Fruit fly (Drosophila melanogaster) whole organism, pupa: ENCODE data around the gene ND-20L.

Source experiments
- CG10348 ChIP-seq: fragments of 200-800 bp; sonication (Bioruptor generic); IDR thresholded peaks from 2 replicates; pipeline ENCODE4 v1.3.6; 2022; ENCODE audit warnings: missing biosample characterization, missing genetic modification characterization
- CG12605 ChIP-seq: fragments of 200-800 bp; sonication (Bioruptor generic); IDR thresholded peaks from 2 replicates; pipeline ENCODE4 v1.3.6; 2022; ENCODE audit warnings: missing biosample characterization, missing genetic modification characterization
- CG13204 ChIP-seq: fragments of 200-800 bp; sonication (Bioruptor generic); optimal IDR thresholded peaks from 2 replicates; lab custom pipeline; 2018; ENCODE audit warnings: missing biosample characterization, mild to moderate bottlenecking, missing genetic modification characterization, moderate library complexity
- CG14655 ChIP-seq: fragments of 200-800 bp; sonication (Bioruptor generic); optimal IDR thresholded peaks from 3 replicates; lab custom pipeline; 2017; ENCODE audit warnings: mild to moderate bottlenecking, missing biosample characterization, missing genetic modification reagents, missing genetic modification characterization
- CG15710 ChIP-seq: fragments of 200-800 bp; sonication (Bioruptor generic); optimal IDR thresholded peaks from 2 replicates; lab custom pipeline; 2018; ENCODE audit warnings: missing biosample characterization, mild to moderate bottlenecking, missing genetic modification characterization, moderate library complexity
- CG17806 ChIP-seq: fragments of 200-800 bp; sonication (Bioruptor generic); optimal IDR thresholded peaks from 2 replicates; lab custom pipeline; 2018; ENCODE audit warnings: missing biosample characterization, mild to moderate bottlenecking, missing genetic modification characterization, moderate library complexity
- CG32121 ChIP-seq: fragments of 200-800 bp; sonication (Bioruptor generic); IDR thresholded peaks from 2 replicates; pipeline ENCODE4 v1.3.6; 2022; ENCODE audit warnings: missing biosample characterization, missing genetic modification characterization
- CG34367 ChIP-seq: fragments of 200-800 bp; sonication (Bioruptor generic); optimal IDR thresholded peaks from 2 replicates; lab custom pipeline; 2018; ENCODE audit warnings: missing biosample characterization, mild to moderate bottlenecking, missing genetic modification characterization
- CG4496 ChIP-seq: fragments of 200-800 bp; sonication (Bioruptor generic); IDR thresholded peaks from 3 replicates; pipeline ENCODE4 v1.3.6; 2022; ENCODE audit warnings: missing biosample characterization, missing genetic modification characterization
- CG8159 ChIP-seq: fragments of 200-800 bp; sonication (Bioruptor generic); optimal IDR thresholded peaks from 3 replicates; lab custom pipeline; 2018; ENCODE audit warnings: missing biosample characterization, mild to moderate bottlenecking, missing genetic modification characterization, moderate library complexity
- CG8301 ChIP-seq: fragments of 200-800 bp; sonication (Bioruptor generic); optimal IDR thresholded peaks from 2 replicates; lab custom pipeline; 2018; ENCODE audit warnings: missing biosample characterization, mild to moderate bottlenecking, missing genetic modification characterization
- CG9948 ChIP-seq: fragments of 200-800 bp; sonication (Bioruptor generic); optimal IDR thresholded peaks from 2 replicates; lab custom pipeline; 2018; ENCODE audit warnings: missing biosample characterization, mild to moderate bottlenecking, missing genetic modification characterization, moderate library complexity
- D1 ChIP-seq: fragments of 200-800 bp; sonication (Bioruptor generic); optimal IDR thresholded peaks from 2 replicates; lab custom pipeline; 2018; ENCODE audit warnings: missing biosample characterization, mild to moderate bottlenecking, missing genetic modification characterization, moderate library complexity
- EcR ChIP-seq: fragments of 200-800 bp; sonication (Bioruptor generic); optimal IDR thresholded peaks from 3 replicates; lab custom pipeline; 2019; ENCODE audit warnings: missing biosample characterization, missing genetic modification characterization, mild to moderate bottlenecking, moderate library complexity, missing genetic modification reagents
- Ets98B ChIP-seq: fragments of 200-800 bp; sonication (Bioruptor generic); IDR thresholded peaks from 2 replicates; pipeline ENCODE4 v1.3.6; 2022; ENCODE audit warnings: missing biosample characterization, missing genetic modification characterization
- Pif1A ChIP-seq: fragments of 200-800 bp; sonication (Bioruptor generic); optimal IDR thresholded peaks from 3 replicates; lab custom pipeline; 2016; ENCODE audit warnings: missing biosample characterization, missing genetic modification characterization
- Pif1B ChIP-seq: fragments of 200-800 bp; sonication (Bioruptor generic); optimal IDR thresholded peaks from 3 replicates; lab custom pipeline; 2016; ENCODE audit warnings: missing biosample characterization, missing genetic modification characterization
- Snoo ChIP-seq: fragments of 200-800 bp; sonication (Bioruptor generic); optimal IDR thresholded peaks from 3 replicates; lab custom pipeline; 2017; ENCODE audit warnings: missing biosample characterization, mild to moderate bottlenecking, missing genetic modification characterization, inconsistent platforms
- fd96Ca ChIP-seq: fragments of 200-800 bp; sonication (Bioruptor generic); IDR thresholded peaks from 3 replicates; pipeline ENCODE4 v1.3.6; 2022; ENCODE audit warnings: missing biosample characterization, missing genetic modification characterization
- gl ChIP-seq: fragments of 200-800 bp; sonication (Bioruptor generic); optimal IDR thresholded peaks from 2 replicates; lab custom pipeline; 2018; ENCODE audit warnings: missing biosample characterization, mild to moderate bottlenecking, missing genetic modification characterization
- rn ChIP-seq: fragments of 200-800 bp; sonication (Bioruptor generic); IDR thresholded peaks from 2 replicates; pipeline ENCODE4 v1.3.6; 2022; ENCODE audit warnings: missing biosample characterization, missing genetic modification characterization

ND-20L gene

DNA sequence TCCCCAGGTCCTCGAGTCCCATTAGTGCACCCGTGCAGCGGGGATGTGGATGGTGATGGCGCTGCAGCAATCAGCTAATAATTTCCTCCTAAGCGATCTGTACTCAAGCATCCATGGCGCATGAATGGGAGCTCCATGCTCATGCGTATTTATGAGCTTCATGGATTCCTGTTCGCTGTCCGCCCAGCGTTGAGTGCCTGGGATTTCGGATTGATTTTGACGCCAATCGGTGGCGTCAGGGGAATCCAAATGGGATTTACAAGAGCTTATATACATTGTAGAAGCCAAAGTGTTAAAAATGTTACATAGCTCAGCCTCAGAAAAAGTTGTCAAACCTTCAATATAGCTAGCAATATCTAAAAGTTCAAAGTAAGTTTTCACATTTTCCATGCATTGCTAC, at the start of gene ND-20L:
TSS of gene ND-20L (plus strand) at position 301 of the 400 bp plus-strand sequence.
- TF ChIP-seq CG12605 = no peak
- no peak for TF ChIP-seq CG15710
- no peak for TF ChIP-seq CG17806 (tag; lab: Kevin White, UChicago)
- no peak for TF ChIP-seq Pif1B
- TF ChIP-seq CG10348 (GFP tag; lab: Robert Waterston, UW) = no peak
- no peak for TF ChIP-seq CG14655 (GFP tag; lab: Kevin White, UChicago)
- no peak for TF ChIP-seq CG9948 (tag; lab: Kevin White, UChicago)
- no peak for TF ChIP-seq gl
- TF ChIP-seq, all 21 proteins: peak for 0

DNA sequence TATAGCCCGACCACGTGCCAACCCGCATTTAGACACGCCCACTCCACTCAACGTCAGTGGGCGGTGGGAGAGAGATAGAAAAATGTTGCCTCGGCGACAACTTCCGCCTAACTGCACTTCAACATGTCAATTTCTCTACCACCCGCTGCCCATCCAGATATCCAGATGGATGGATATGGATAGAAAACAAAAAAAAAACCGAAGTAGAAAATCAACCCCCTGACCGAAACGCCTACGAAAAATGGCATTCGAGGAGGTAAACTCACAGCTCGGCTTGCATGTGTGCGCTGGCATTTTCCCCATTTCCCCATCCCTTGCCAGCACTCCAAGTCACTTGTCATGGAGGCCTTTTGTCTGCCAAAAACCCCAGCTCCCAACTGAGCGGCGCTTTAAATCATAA, 48.8 kb upstream of the ND-20L start:
- TF ChIP-seq Ets98B (GFP tag; lab: Robert Waterston, UW) = no peak
- TF ChIP-seq CG15710 = no peak
- no peak for TF ChIP-seq CG4496 (GFP tag; lab: Robert Waterston, UW)
- TF ChIP-seq Pif1B = no peak
- TF ChIP-seq D1 (tag; lab: Kevin White, UChicago) = no peak
- TF ChIP-seq EcR (GFP tag; lab: Kevin White, UChicago) = no peak
- TF ChIP-seq CG8159 (tag; lab: Kevin White, UChicago) = no peak
- no peak for TF ChIP-seq CG34367 (tag; lab: Kevin White, UChicago)
- no peak for TF ChIP-seq CG13204 (GFP tag; lab: Kevin White, UChicago)
- no peak for TF ChIP-seq CG10348 (GFP tag; lab: Robert Waterston, UW)
- no peak for TF ChIP-seq gl
- no peak for TF ChIP-seq fd96Ca

dm6 chr3R:29470122-29470521, 45.4 kb upstream of the ND-20L start:
- no peak for TF ChIP-seq CG17806 (tag; lab: Kevin White, UChicago)
- no peak for TF ChIP-seq CG8301 (tag; lab: Kevin White, UChicago)
- no peak for TF ChIP-seq Pif1A (GFP tag; lab: Kevin White, UChicago)
- TF ChIP-seq CG14655 (GFP tag; lab: Kevin White, UChicago) = no peak
- no peak for TF ChIP-seq Pif1B
- TF ChIP-seq CG13204 (GFP tag; lab: Kevin White, UChicago) = no peak
- no peak for TF ChIP-seq gl

dm6 chr3R:29478952-29479538, 36.5 kb upstream of the ND-20L start:
- TF ChIP-seq CG12605 (peak; percentile 74), CG15710 (peak; percentile 45), EcR (GFP tag; lab: Kevin White, UChicago) (peak; percentile 54), rn (GFP tag; lab: Robert Waterston, UW) (peak; percentile 35; the same call in 1 of the 2 replicates), gl (peak; percentile 10), CG17806 (tag; lab: Kevin White, UChicago) (peak; percentile 12), Pif1A (GFP tag; lab: Kevin White, UChicago) (peak; percentile 32), fd96Ca (peak; percentile 61; the same call in 1 of the 3 replicates), CG14655 (GFP tag; lab: Kevin White, UChicago) (no peak), CG8301 (tag; lab: Kevin White, UChicago) (no peak), Ets98B (GFP tag; lab: Robert Waterston, UW) (peak; percentile 57), CG13204 (GFP tag; lab: Kevin White, UChicago) (no peak), CG8159 (tag; lab: Kevin White, UChicago) (peak; percentile 54), D1 (tag; lab: Kevin White, UChicago) (no peak), CG34367 (tag; lab: Kevin White, UChicago) (no peak), Pif1B (peak; percentile 27), Snoo (tag; lab: Kevin White, UChicago) (peak; percentile 60), CG4496 (GFP tag; lab: Robert Waterston, UW) (peak; percentile 47)

- TF ChIP-seq CG13204 (GFP tag; lab: Kevin White, UChicago) (no peak), CG17806 (tag; lab: Kevin White, UChicago) (no peak), EcR (GFP tag; lab: Kevin White, UChicago) (no peak), fd96Ca (no peak), Pif1B (no peak)
Measured at dm6 chr3R:29479922-29480321, 35.6 kb upstream of the ND-20L start.

DNA sequence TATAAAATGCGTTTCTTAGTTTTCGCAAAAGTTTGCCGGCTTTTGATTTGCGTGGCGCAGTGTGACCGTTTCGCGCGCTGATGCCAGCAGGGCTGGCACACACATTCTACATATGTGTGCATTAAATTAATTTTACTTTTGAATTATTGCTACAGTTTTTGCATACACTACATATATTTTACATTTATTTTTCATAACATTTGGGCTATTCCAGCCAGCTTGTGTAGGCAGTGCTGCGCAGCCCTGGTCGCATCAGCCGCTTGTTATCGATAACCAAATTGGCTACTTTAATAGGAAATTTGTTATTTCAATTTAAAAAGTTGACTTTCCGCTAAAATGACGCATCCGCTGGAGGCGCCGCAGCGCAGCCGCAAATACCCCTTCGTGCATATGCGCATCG, 26.3 kb upstream of the ND-20L start, which contains the start of the genes CG2321 and CG2006:
TSS of gene CG2321 (minus strand) at position 57 of the 400 bp plus-strand sequence.
TSS of gene CG2006 (plus strand) at position 260 of the 400 bp plus-strand sequence.
- no peak for TF ChIP-seq CG32121
- TF ChIP-seq CG34367 (tag; lab: Kevin White, UChicago) = no peak
- TF ChIP-seq gl = no peak
- peak; percentile 48 for TF ChIP-seq CG8159 (tag; lab: Kevin White, UChicago)
- peak; percentile 64; the same call in 2 of the 3 replicates for TF ChIP-seq CG4496 (GFP tag; lab: Robert Waterston, UW)
- peak; percentile 59 for TF ChIP-seq Ets98B (GFP tag; lab: Robert Waterston, UW)
- TF ChIP-seq CG12605 = no peak
- TF ChIP-seq CG17806 (tag; lab: Kevin White, UChicago) = peak; percentile 56
- peak; percentile 31 for TF ChIP-seq CG9948 (tag; lab: Kevin White, UChicago)
- peak; percentile 44 for TF ChIP-seq CG15710
- 0 out of 2 replicates have a peak, but pooled peaks have one; percentile 31 for TF ChIP-seq rn (GFP tag; lab: Robert Waterston, UW)
- peak; percentile 62; the same call in 2 of the 3 replicates for TF ChIP-seq fd96Ca
